Fruit fly (Drosophila melanogaster) whole organism, adult: Measurements from ENCODE around the gene CG11109.

Source experiments
- CG11617 ChIP-seq: fragments of 200-800 bp; sonication (Bioruptor generic); optimal IDR thresholded peaks from 2 replicates; lab custom pipeline; 2017; ENCODE audit warnings: mild to moderate bottlenecking, missing biosample characterization, missing genetic modification reagents, missing genetic modification characterization
- CG12768 ChIP-seq: fragments of 200-800 bp; sonication (Bioruptor generic); optimal IDR thresholded peaks from 2 replicates; lab custom pipeline; 2017; ENCODE audit warnings: missing biosample characterization, missing genetic modification characterization, mild to moderate bottlenecking, moderate library complexity, missing genetic modification reagents
- CG14711 ChIP-seq: fragments of 200-800 bp; sonication (Bioruptor generic); optimal IDR thresholded peaks from 2 replicates; lab custom pipeline; 2018; ENCODE audit warnings: missing biosample characterization, mild to moderate bottlenecking, missing genetic modification characterization, moderate library complexity
- CG1620 ChIP-seq: fragments of 200-800 bp; sonication (Bioruptor generic); optimal IDR thresholded peaks from 2 replicates; lab custom pipeline; 2016; ENCODE audit warnings: missing biosample characterization, missing genetic modification characterization
- CG33017 ChIP-seq: fragments of 200-800 bp; sonication (Bioruptor generic); optimal IDR thresholded peaks from 2 replicates; lab custom pipeline; 2018; ENCODE audit warnings: missing biosample characterization, mild to moderate bottlenecking, missing genetic modification characterization, moderate library complexity
- CG5204 ChIP-seq: fragments of 200-800 bp; sonication (Bioruptor generic); optimal IDR thresholded peaks from 2 replicates; lab custom pipeline; 2016; ENCODE audit warnings: missing biosample characterization, missing genetic modification characterization
- CG7045 ChIP-seq: fragments of 200-800 bp; sonication (Bioruptor generic); optimal IDR thresholded peaks from 2 replicates; lab custom pipeline; 2017; ENCODE audit warnings: missing biosample characterization, mild to moderate bottlenecking, missing genetic modification characterization
- CG7101 ChIP-seq: fragments of 200-800 bp; sonication (Bioruptor generic); optimal IDR thresholded peaks from 2 replicates; lab custom pipeline; 2018; ENCODE audit warnings: missing biosample characterization, mild to moderate bottlenecking, missing genetic modification characterization, moderate library complexity
- Clk ChIP-seq: fragments of 200-800 bp; sonication (Bioruptor generic); optimal IDR thresholded peaks from 2 replicates; lab custom pipeline; 2017; ENCODE audit warnings: missing biosample characterization, missing genetic modification characterization
- Crg-1 ChIP-seq: fragments of 200-800 bp; sonication (Bioruptor generic); optimal IDR thresholded peaks from 2 replicates; lab custom pipeline; 2016; ENCODE audit warnings: missing biosample characterization, missing genetic modification characterization
- Hr96 ChIP-seq: fragments of 200-800 bp; sonication (Bioruptor generic); optimal IDR thresholded peaks from 2 replicates; lab custom pipeline; 2016; ENCODE audit warnings: missing biosample characterization, missing genetic modification characterization
- Mnt ChIP-seq: fragments of 200-800 bp; sonication (Bioruptor generic); optimal IDR thresholded peaks from 2 replicates; lab custom pipeline; 2016; ENCODE audit warnings: missing biosample characterization, mild to moderate bottlenecking, missing genetic modification characterization
- bab1 ChIP-seq: fragments of 200-800 bp; sonication (Bioruptor generic); optimal IDR thresholded peaks from 3 replicates; lab custom pipeline; 2019; ENCODE audit warnings: missing biosample characterization, mild to moderate bottlenecking, missing genetic modification characterization, moderate library complexity
- cic ChIP-seq: fragments of 200-800 bp; sonication (Bioruptor generic); optimal IDR thresholded peaks from 2 replicates; lab custom pipeline; 2017; ENCODE audit warnings: missing biosample characterization, mild to moderate bottlenecking, missing genetic modification characterization, moderate library complexity
- cnc ChIP-seq, 2 experiments: fragments of >200 bp; optimal IDR thresholded peaks; 2 replicates each; lab custom pipeline; 2017
- ovo ChIP-seq: fragments of 200-800 bp; sonication (Bioruptor generic); optimal IDR thresholded peaks from 2 replicates; lab custom pipeline; 2016; ENCODE audit warnings: missing biosample characterization, missing genetic modification characterization
- pad ChIP-seq: fragments of 200-800 bp; sonication (Bioruptor generic); optimal IDR thresholded peaks from 3 replicates; lab custom pipeline; 2017; ENCODE audit warnings: missing biosample characterization, missing genetic modification characterization, mild to moderate bottlenecking, moderate library complexity, missing genetic modification reagents
- toe ChIP-seq: fragments of 200-800 bp; sonication (Bioruptor generic); optimal IDR thresholded peaks from 2 replicates; lab custom pipeline; 2016; ENCODE audit warnings: missing biosample characterization, missing genetic modification characterization

Gene CG11109

DNA sequence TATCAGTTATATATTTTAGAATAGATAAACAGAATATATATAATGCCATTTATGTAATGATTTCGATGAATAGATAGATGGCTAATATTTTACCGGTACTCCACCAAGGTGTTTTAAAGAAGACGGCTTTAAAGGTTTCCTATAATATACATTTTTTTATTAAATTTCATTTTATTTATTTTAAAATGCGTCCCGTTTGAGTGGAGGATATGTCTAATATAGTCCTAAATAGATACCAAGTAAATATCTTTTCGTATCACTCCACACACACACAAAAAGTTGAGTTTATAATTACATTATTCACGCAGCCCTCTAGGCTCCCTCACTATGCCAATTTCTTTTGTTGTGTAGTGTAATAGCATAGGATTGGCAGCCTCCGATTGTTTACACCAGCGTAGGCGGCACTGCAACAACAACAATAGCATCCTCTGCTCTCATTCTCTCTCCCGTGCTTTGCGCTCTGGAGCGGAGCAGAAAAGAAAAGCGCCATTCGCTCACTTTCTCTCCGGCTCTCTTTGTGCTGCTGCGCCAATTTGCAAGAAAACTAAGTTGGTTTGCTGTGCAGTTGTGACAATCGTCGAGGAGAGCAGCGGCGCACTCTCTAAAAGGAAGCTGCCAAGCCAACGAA is 38.0 kb downstream of the CG11109 start, which contains the start of gene CG12768:
Gene CG12768, plus strand, starts transcription at position 578 of the 628 bp plus-strand sequence.
- TF ChIP-seq CG12768 (GFP tag; lab: Kevin White, UChicago) (no peak), ovo (GFP tag; lab: Kevin White, UChicago) (no peak), CG11617 (GFP tag; lab: Kevin White, UChicago) (no peak), Mnt (no peak), Clk (GFP tag; lab: Kevin White, UChicago) (no peak), CG33017 (no peak), Crg-1 (no peak), cic (GFP tag; lab: Kevin White, UChicago) (no peak), CG14711 (no peak), CG7101 (tag; lab: Kevin White, UChicago) (no peak), CG1620 (no peak), CG7045 (GFP tag; lab: Kevin White, UChicago) (no peak), Hr96 (GFP tag; lab: Kevin White, UChicago) (no peak), CG5204 (GFP tag; lab: Kevin White, UChicago) (no peak), toe (GFP tag; lab: Kevin White, UChicago) (no peak), pad (GFP tag; lab: Kevin White, UChicago) (no peak), bab1 (no peak), cnc (optimal IDR thresholded peaks at IDR 0.05; lab: Kevin White, UChicago) (no peak)
